Worm (Caenorhabditis elegans): ENCODE data around the gene F58F12.2.

DNA sequence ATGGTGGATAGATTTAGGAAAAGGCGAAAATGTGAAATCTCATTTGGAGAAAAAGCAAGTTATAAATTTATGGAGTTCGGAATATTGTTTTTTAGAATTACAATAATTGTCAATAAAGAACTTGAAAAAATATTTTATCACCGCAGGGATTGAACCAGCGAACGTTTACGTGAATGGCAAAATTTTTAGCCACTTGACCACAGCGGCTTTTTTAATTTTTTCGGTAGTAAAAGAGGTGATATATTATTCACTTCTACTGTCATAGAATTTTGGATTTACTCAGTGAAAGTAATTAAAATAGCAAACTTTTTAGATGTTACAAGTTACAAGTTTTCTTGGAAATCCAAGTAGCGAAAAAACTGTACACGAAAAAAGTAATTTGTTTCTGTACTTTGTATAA, 29.6 kb downstream of the F58F12.2 start:
- TF ChIP-seq M03D4.4 (tag; optimal IDR thresholded peaks at IDR 0.05) (no peak), nhr-237 (tag; optimal IDR thresholded peaks at IDR 0.05) (no peak), lin-13 (tag; optimal IDR thresholded peaks at IDR 0.05) (no peak), nhr-28 (tag; optimal IDR thresholded peaks at IDR 0.05) (no peak), blmp-1 (tag; optimal IDR thresholded peaks at IDR 0.05) (no peak), nhr-12 (tag; optimal IDR thresholded peaks at IDR 0.05) (no peak), unc-39 (tag; optimal IDR thresholded peaks at IDR 0.05) (no peak), elt-3 (tag; optimal IDR thresholded peaks at IDR 0.05) (no peak), nhr-2 (tag; optimal IDR thresholded peaks at IDR 0.05) (no peak), pha-4 (tag; optimal IDR thresholded peaks at IDR 0.05) (no peak), mep-1 (tag; optimal IDR thresholded peaks at IDR 0.05) (no peak), nhr-76 (tag; optimal IDR thresholded peaks at IDR 0.05) (no peak)
